Worm (Caenorhabditis elegans) whole organism, L4 larva: ENCODE measurements around the gene srw-44.

Experiments
- F44E2.7 ChIP-seq: fragments of 200-800 bp; sonication (Bioruptor generic); IDR thresholded peaks from 2 replicates; pipeline ENCODE4 v2.1.2; 2022; ENCODE audit warnings: missing genetic modification characterization, missing compliant biosample characterization
- R02D3.7 ChIP-seq: fragments of 150-350 bp; sonication (generic microtip); optimal IDR thresholded peaks from 3 replicates; lab custom pipeline; 2014; ENCODE audit warnings: missing biosample characterization, missing genetic modification characterization
- Y105C5A.15 ChIP-seq: fragments of 200-800 bp; sonication (Bioruptor generic); IDR thresholded peaks from 2 replicates; pipeline ENCODE4 v1.3.6; 2022; ENCODE audit warnings: missing genetic modification characterization, missing compliant biosample characterization
- Y48G9A.11 ChIP-seq: fragments of 200-800 bp; sonication (Bioruptor generic); IDR thresholded peaks from 2 replicates; pipeline ENCODE4 v1.3.6; 2022; ENCODE audit warnings: missing genetic modification reagents, missing genetic modification characterization, missing compliant biosample characterization
- Y5F2A.4 ChIP-seq: fragments of 200-800 bp; sonication (Bioruptor generic); optimal IDR thresholded peaks from 2 replicates; lab custom pipeline; 2018; ENCODE audit warnings: mild to moderate bottlenecking, missing genetic modification characterization, missing compliant biosample characterization
- aha-1 ChIP-seq: fragments of 150-350 bp; peaks from one replicate; lab custom pipeline; 2014; ENCODE audit warnings: missing biosample characterization, missing genetic modification characterization
- aly-2 ChIP-seq: sonication (generic microtip); optimal IDR thresholded peaks from 2 replicates; lab custom pipeline; 2018; ENCODE audit warnings: missing biosample characterization, missing genetic modification characterization
- ama-1 ChIP-seq: fragments of 150-350 bp; optimal IDR thresholded peaks from 2 replicates; lab custom pipeline; 2014; ENCODE audit warnings: inconsistent platforms, mixed read lengths
- ceh-20 ChIP-seq: fragments of 200-800 bp; sonication (Bioruptor generic); IDR thresholded peaks from 2 replicates; pipeline ENCODE4 v1.3.6; 2022; ENCODE audit warnings: missing genetic modification reagents, missing genetic modification characterization, missing compliant biosample characterization
- ceh-32 ChIP-seq: sonication (generic microtip); optimal IDR thresholded peaks from 2 replicates; lab custom pipeline; 2016; ENCODE audit warnings: mild to moderate bottlenecking, missing genetic modification characterization, missing compliant biosample characterization; ENCODE audit not compliant: poor library complexity
- ceh-44 ChIP-seq: fragments of 200-800 bp; sonication (Bioruptor generic); IDR thresholded peaks from 2 replicates; pipeline ENCODE4 v1.3.6; 2022; ENCODE audit warnings: missing genetic modification reagents, missing genetic modification characterization, missing compliant biosample characterization
- ceh-62 ChIP-seq: sonication (generic microtip); optimal IDR thresholded peaks from 2 replicates; lab custom pipeline; 2017; ENCODE audit warnings: missing biosample characterization, missing genetic modification characterization
- ceh-82 ChIP-seq: sonication (generic microtip); optimal IDR thresholded peaks from 2 replicates; lab custom pipeline; 2017; ENCODE audit warnings: missing biosample characterization, missing genetic modification characterization
- daf-19 ChIP-seq: fragments of 200-800 bp; sonication (Bioruptor generic); conservative IDR thresholded peaks from 2 replicates; pipeline ENCODE4 v1.3.6; 2022; ENCODE audit warnings: missing genetic modification characterization, missing compliant biosample characterization
- dmd-9 ChIP-seq: fragments of 200-800 bp; sonication (Bioruptor generic); IDR thresholded peaks from 2 replicates; pipeline ENCODE4 v1.3.6; 2022; ENCODE audit warnings: missing genetic modification reagents, missing genetic modification characterization, missing compliant biosample characterization
- dpl-1 ChIP-seq: fragments of 150-350 bp; optimal IDR thresholded peaks from 2 replicates; lab custom pipeline; 2014; ENCODE audit warnings: missing biosample characterization, missing genetic modification reagents, missing genetic modification characterization
- egl-43 ChIP-seq: fragments of 200-800 bp; sonication (Bioruptor generic); IDR thresholded peaks from 2 replicates; pipeline ENCODE4 v1.3.6; 2022; ENCODE audit warnings: missing genetic modification reagents, missing genetic modification characterization, missing compliant biosample characterization
- gei-8 ChIP-seq: fragments of 200-800 bp; sonication (Bioruptor generic); optimal IDR thresholded peaks from 2 replicates; lab custom pipeline; 2018; ENCODE audit warnings: mild to moderate bottlenecking, missing genetic modification characterization, missing compliant biosample characterization
- hif-1 ChIP-seq, 2 experiments: sonication (generic microtip); optimal IDR thresholded peaks; 2 replicates each; lab custom pipeline; 2016 to 2017; ENCODE audit warnings: missing compliant biosample characterization in 2 of 2, missing genetic modification characterization in 2 of 2, missing genetic modification reagents in 2 of 2, missing genotype in 2 of 2, mild to moderate bottlenecking in 1 of 2
- lin-1 ChIP-seq: fragments of 200-800 bp; sonication (Bioruptor generic); IDR thresholded peaks from 2 replicates; pipeline ENCODE4 v1.3.6; 2022; ENCODE audit warnings: missing genetic modification reagents, missing genetic modification characterization, missing compliant biosample characterization
- lin-13 ChIP-seq: fragments of 150-350 bp; optimal IDR thresholded peaks from 2 replicates; lab custom pipeline; 2014; ENCODE audit warnings: missing biosample characterization, missing genetic modification reagents, missing genetic modification characterization
- lin-39 ChIP-seq: fragments of 150-350 bp; optimal IDR thresholded peaks from 2 replicates; lab custom pipeline; 2014; ENCODE audit warnings: missing biosample characterization, missing genetic modification reagents, missing genetic modification characterization
- lir-3 ChIP-seq: sonication (generic microtip); optimal IDR thresholded peaks from 2 replicates; lab custom pipeline; 2016; ENCODE audit warnings: mild to moderate bottlenecking, missing genetic modification characterization, missing compliant biosample characterization
- mep-1 ChIP-seq: fragments of 150-350 bp; sonication (generic microtip); optimal IDR thresholded peaks from 3 replicates; lab custom pipeline; 2014; ENCODE audit warnings: missing biosample characterization, missing genetic modification characterization
- nhr-10 ChIP-seq: fragments of 150-350 bp; optimal IDR thresholded peaks from 2 replicates; lab custom pipeline; 2014; ENCODE audit warnings: missing biosample characterization, missing genetic modification characterization
- nhr-25 ChIP-seq: sonication (generic microtip); optimal IDR thresholded peaks from 2 replicates; lab custom pipeline; 2017; ENCODE audit warnings: missing genetic modification characterization, mild to moderate bottlenecking, missing compliant biosample characterization, antibody characterized with exemption, moderate library complexity, borderline replicate concordance; ENCODE audit not compliant: insufficient read depth
- nhr-28 ChIP-seq: fragments of 150-350 bp; optimal IDR thresholded peaks from 2 replicates; lab custom pipeline; 2014; ENCODE audit warnings: missing biosample characterization, missing genetic modification characterization
- nhr-42 ChIP-seq: fragments of 200-800 bp; sonication (Bioruptor generic); IDR thresholded peaks from 2 replicates; pipeline ENCODE4 v1.3.6; 2022; ENCODE audit warnings: missing genetic modification characterization, missing compliant biosample characterization
- nhr-48 ChIP-seq: sonication (generic microtip); optimal IDR thresholded peaks from 2 replicates; lab custom pipeline; 2016; ENCODE audit warnings: mild to moderate bottlenecking, missing genetic modification characterization, missing compliant biosample characterization
- nhr-6 ChIP-seq: fragments of 150-350 bp; optimal IDR thresholded peaks from 2 replicates; lab custom pipeline; 2014; ENCODE audit warnings: missing biosample characterization, missing genetic modification characterization
- nhr-77 ChIP-seq: fragments of 150-350 bp; optimal IDR thresholded peaks from 2 replicates; lab custom pipeline; 2014; ENCODE audit warnings: missing biosample characterization, missing genetic modification characterization
- php-3 ChIP-seq: fragments of 200-800 bp; sonication (Bioruptor generic); IDR thresholded peaks from 2 replicates; pipeline ENCODE4 v1.3.6; 2022; ENCODE audit warnings: missing genetic modification reagents, missing genetic modification characterization, missing compliant biosample characterization
- set-16 ChIP-seq: fragments of 200-800 bp; sonication (Bioruptor generic); IDR thresholded peaks from 2 replicates; pipeline ENCODE4 v1.3.6; 2022; ENCODE audit warnings: missing genetic modification reagents, missing genetic modification characterization, missing compliant biosample characterization
- unc-130 ChIP-seq: sonication (generic microtip); optimal IDR thresholded peaks from 2 replicates; lab custom pipeline; 2016; ENCODE audit warnings: missing genetic modification reagents, missing genetic modification characterization, missing compliant biosample characterization
- zag-1 ChIP-seq: fragments of 150-350 bp; optimal IDR thresholded peaks from 2 replicates; lab custom pipeline; 2014; ENCODE audit warnings: missing biosample characterization, missing genetic modification characterization
- zip-2 ChIP-seq: fragments of 150-350 bp; optimal IDR thresholded peaks from 2 replicates; lab custom pipeline; 2014; ENCODE audit warnings: missing biosample characterization, missing genetic modification characterization

The srw-44 gene

DNA sequence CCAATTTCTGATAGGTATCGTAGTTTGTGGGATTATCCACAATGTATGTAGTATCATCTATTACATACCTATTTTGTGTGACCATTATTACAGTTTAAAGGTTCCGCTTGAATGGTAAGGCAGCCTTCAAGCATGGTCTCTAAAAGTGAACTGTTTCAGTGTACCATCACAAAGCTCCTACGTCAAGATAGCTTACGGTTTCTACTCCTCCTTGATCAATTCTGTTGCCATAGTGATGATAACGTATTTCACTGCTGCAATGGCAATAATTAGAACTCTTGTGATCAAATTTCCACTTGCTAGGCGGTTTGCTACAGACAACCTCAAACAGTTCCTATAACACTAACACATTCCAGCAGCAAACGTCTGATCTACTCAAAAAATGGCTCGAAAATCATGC is 3.3 kb downstream of the srw-44 start:
- no peak for TF ChIP-seq gei-8 (GFP tag; lab: Kevin White, UChicago)
- no peak for TF ChIP-seq nhr-25 (tag; lab: Kevin White, UChicago)
- TF ChIP-seq aha-1 (tag; lab: Kevin White, UChicago), result peak; percentile 91

ce11 chrV:16685725-16686124 is 5.6 kb downstream of the srw-44 start, which contains the start of gene srw-43:
Gene srw-43, plus strand, starts transcription at chrV:16686025.
- TF ChIP-seq Y5F2A.4 (no peak), egl-43 (GFP tag; lab: Robert Waterston, UW) (no peak), nhr-6 (tag; lab: Kevin White, UChicago) (no peak), nhr-48 (tag; lab: Kevin White, UChicago) (no peak), nhr-28 (tag; lab: Kevin White, UChicago) (no peak), ceh-82 (tag; lab: Kevin White, UChicago) (no peak)

DNA sequence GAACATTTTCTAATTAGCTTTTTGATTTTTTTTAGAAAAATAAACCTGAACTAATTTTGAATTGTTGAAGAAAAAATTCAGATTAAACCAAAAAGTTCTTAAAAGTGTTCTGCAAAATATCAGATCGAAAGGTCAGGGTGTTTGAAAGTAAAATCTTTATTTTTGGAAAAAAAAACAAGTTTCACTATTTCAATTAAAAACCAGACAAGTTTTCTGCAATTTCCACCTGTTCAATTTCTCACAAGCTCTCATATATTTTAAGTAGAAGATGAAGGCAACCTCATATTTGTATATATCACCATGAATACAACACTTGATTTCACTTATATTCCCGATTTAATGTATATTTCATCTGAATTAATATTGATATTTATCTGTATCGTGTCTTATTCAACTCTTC is 7.1 kb downstream of the srw-44 start, which contains the start of gene srz-102:
Gene srz-102 (plus strand): TSS at position 301 of the 400 bp plus-strand sequence.
- TF ChIP-seq Y105C5A.15 (no peak), R02D3.7 (no peak), zip-2 (tag; lab: Kevin White, UChicago) (no peak), ceh-62 (no peak), unc-130 (GFP tag; lab: Kevin White, UChicago) (no peak), ceh-32 (no peak), F44E2.7 (GFP tag; lab: Robert Waterston, UW) (no peak), nhr-25 (tag; lab: Kevin White, UChicago) (no peak), lin-39 (tag; lab: Kevin White, UChicago) (no peak), lin-13 (GFP tag; lab: Kevin White, UChicago) (no peak), mep-1 (tag; lab: Kevin White, UChicago) (no peak), lin-1 (GFP tag; lab: Robert Waterston, UW) (no peak)

- no peak for TF ChIP-seq nhr-77 (tag; lab: Kevin White, UChicago)
- peak; percentile 92 for TF ChIP-seq set-16 (GFP tag; lab: Robert Waterston, UW)
Measured at ce11 chrV:16692988-16693387, 12.9 kb downstream of the srw-44 start.

ce11 chrV:16693732-16694131 is 13.7 kb downstream of the srw-44 start, which contains the start of gene srw-42:
Gene srw-42, minus strand, starts transcription at chrV:16693832.
- TF ChIP-seq aly-2, result no peak
- TF ChIP-seq dmd-9 (GFP tag; lab: Robert Waterston, UW), result no peak
- no peak for TF ChIP-seq nhr-42 (GFP tag; lab: Robert Waterston, UW)
- TF ChIP-seq lin-1 (GFP tag; lab: Robert Waterston, UW), result no peak
- no peak for TF ChIP-seq zag-1 (tag; lab: Kevin White, UChicago)
- TF ChIP-seq nhr-10, result no peak
- no peak for TF ChIP-seq hif-1 (tag; optimal IDR thresholded peaks at IDR 0.05; lab: Kevin White, UChicago)
- no peak for TF ChIP-seq ceh-44 (GFP tag; lab: Robert Waterston, UW)
- no peak for TF ChIP-seq php-3 (GFP tag; lab: Robert Waterston, UW)
- TF ChIP-seq dpl-1 (GFP tag; lab: Kevin White, UChicago), result no peak
- no peak for TF ChIP-seq daf-19 (GFP tag; lab: Robert Waterston, UW)
- no peak for TF ChIP-seq Y48G9A.11 (GFP tag; lab: Robert Waterston, UW)
- no peak for TF ChIP-seq ama-1
- TF ChIP-seq ceh-62, result no peak
- TF ChIP-seq ceh-20 (GFP tag; lab: Robert Waterston, UW), result no peak
- TF ChIP-seq lir-3 (tag; lab: Kevin White, UChicago), result no peak
